Fruit fly (Drosophila melanogaster) whole organism: ENCODE results near the gene CHES-1-like.

Experiments
- CG8478 ChIP-seq: fragments of >200 bp; optimal IDR thresholded peaks from 2 replicates; lab custom pipeline; 2018; ENCODE audit warnings: inconsistent platforms
- Dll ChIP-seq: fragments of >200 bp; optimal IDR thresholded peaks from 2 replicates; lab custom pipeline; 2017
- pan ChIP-seq: fragments of >200 bp; optimal IDR thresholded peaks from 2 replicates; lab custom pipeline; 2017
- psq ChIP-seq: fragments of >200 bp; optimal IDR thresholded peaks from 2 replicates; lab custom pipeline; 2017
- usp ChIP-seq: fragments of >200 bp; optimal IDR thresholded peaks from 2 replicates; lab custom pipeline; 2017; ENCODE audit warnings: missing biosample characterization, missing genetic modification characterization, mixed read lengths

DNA sequence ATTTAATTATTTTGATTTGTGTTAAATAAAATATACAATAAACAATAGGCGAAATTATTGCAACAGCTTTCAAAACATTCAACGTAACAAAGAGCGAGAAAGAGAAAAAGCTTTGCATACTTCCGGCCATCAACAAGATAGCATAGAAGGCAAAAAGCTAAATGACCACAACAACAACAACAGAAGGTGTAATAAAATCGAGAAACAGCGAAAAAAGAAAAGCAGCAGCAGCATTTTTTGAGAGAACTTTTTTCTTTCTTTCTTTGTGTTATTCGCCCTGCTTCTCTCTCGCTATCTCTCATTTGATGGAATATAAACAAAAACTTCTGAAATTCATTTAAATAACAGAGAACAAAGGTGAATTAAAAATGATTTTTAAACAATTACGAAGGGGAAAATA lies 15.0 kb downstream of the CHES-1-like start:
- TF ChIP-seq psq (lab: Kevin White, UChicago), result no peak
- no peak for TF ChIP-seq Dll (lab: Kevin White, UChicago)
- no peak for TF ChIP-seq CG8478 (lab: Kevin White, UChicago)
- no peak for TF ChIP-seq usp (GFP tag; lab: Kevin White, UChicago)
- no peak for TF ChIP-seq pan
